Worm (Caenorhabditis elegans) whole organism, young adult: Measurements from ENCODE around the gene col-69.

ENCODE experiments used
- C06A6.2 ChIP-seq: fragments of 200-800 bp; sonication (Bioruptor generic); conservative IDR thresholded peaks from 2 replicates; pipeline ENCODE4 v1.3.6; 2022; ENCODE audit warnings: missing genetic modification characterization, missing compliant biosample characterization
- C17E4.6 ChIP-seq: fragments of 200-800 bp; sonication (Bioruptor generic); IDR thresholded peaks from 2 replicates; pipeline ENCODE4 v1.3.6; 2022; ENCODE audit warnings: missing genetic modification reagents, missing genetic modification characterization, missing compliant biosample characterization
- T07F8.4 ChIP-seq: sonication (generic microtip); optimal IDR thresholded peaks from 2 replicates; lab custom pipeline; 2016; ENCODE audit warnings: mild to moderate bottlenecking, missing genetic modification characterization, moderate library complexity, missing compliant biosample characterization
- Y95B8A.8 ChIP-seq: fragments of 200-800 bp; sonication (Bioruptor generic); IDR thresholded peaks from 2 replicates; pipeline ENCODE4 v1.3.6; 2022; ENCODE audit warnings: missing genetic modification reagents, missing genetic modification characterization, missing compliant biosample characterization
- ceh-27 ChIP-seq: fragments of 200-800 bp; sonication (Bioruptor generic); optimal IDR thresholded peaks from 2 replicates; lab custom pipeline; 2018; ENCODE audit warnings: mild to moderate bottlenecking, missing genetic modification characterization, moderate library complexity, missing compliant biosample characterization
- ceh-58 ChIP-seq: fragments of 200-800 bp; sonication (Bioruptor generic); IDR thresholded peaks from 2 replicates; pipeline ENCODE4 v1.3.6; 2022; ENCODE audit warnings: missing genetic modification characterization, missing compliant biosample characterization
- egrh-3 ChIP-seq: fragments of 200-800 bp; sonication (Bioruptor generic); IDR thresholded peaks from 2 replicates; pipeline ENCODE4 v1.3.6; 2022; ENCODE audit warnings: missing genetic modification reagents, missing genetic modification characterization, missing compliant biosample characterization
- hmg-20 ChIP-seq: fragments of 200-800 bp; sonication (Bioruptor generic); IDR thresholded peaks from 2 replicates; pipeline ENCODE4 v1.3.6; 2022; ENCODE audit warnings: missing genetic modification reagents, missing genetic modification characterization, missing compliant biosample characterization
- nfya-1 ChIP-seq: sonication (generic microtip); optimal IDR thresholded peaks from 2 replicates; lab custom pipeline; 2017; ENCODE audit warnings: antibody characterized with exemption, missing compliant biosample characterization, missing genetic modification characterization, borderline replicate concordance; ENCODE audit not compliant: insufficient read depth
- nhr-179 ChIP-seq: sonication (generic microtip); optimal IDR thresholded peaks from 2 replicates; lab custom pipeline; 2016; ENCODE audit warnings: mild to moderate bottlenecking, missing genetic modification characterization, missing compliant biosample characterization
- nhr-80 ChIP-seq: sonication (generic microtip); optimal IDR thresholded peaks from 2 replicates; lab custom pipeline; 2016; ENCODE audit warnings: missing genetic modification characterization, missing compliant biosample characterization

DNA sequence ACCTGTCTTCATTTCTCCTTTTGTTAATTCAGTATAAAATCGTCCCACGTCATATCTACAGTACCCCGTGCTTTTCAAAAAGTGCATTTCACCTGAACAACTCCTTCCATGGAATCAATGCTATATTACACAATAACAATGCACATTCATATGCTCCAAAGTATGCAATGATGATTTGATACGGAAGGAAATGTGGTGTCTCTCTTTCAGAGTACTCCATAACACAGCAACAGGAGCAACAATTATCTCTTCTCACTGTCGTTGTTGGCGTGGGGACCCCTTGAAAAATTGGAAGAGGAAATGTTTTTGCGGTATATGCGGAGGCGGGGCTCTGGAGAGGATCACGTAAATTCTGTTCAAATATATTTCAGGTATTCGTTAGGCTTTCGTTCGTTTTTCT lies 48.0 kb downstream of the col-69 start, which contains the start of gene cat-2:
- TF ChIP-seq C17E4.6 (GFP tag; lab: Robert Waterston, UW) (no peak), C06A6.2 (GFP tag; lab: Robert Waterston, UW) (no peak), nfya-1 (tag; lab: Kevin White, UChicago) (no peak), T07F8.4 (tag; lab: Kevin White, UChicago) (no peak), hmg-20 (no peak), nhr-179 (tag; lab: Kevin White, UChicago) (no peak), nhr-80 (no peak), Y95B8A.8 (GFP tag; lab: Robert Waterston, UW) (no peak), egrh-3 (GFP tag; lab: Robert Waterston, UW) (no peak), ceh-58 (no peak), ceh-27 (GFP tag; lab: Kevin White, UChicago) (no peak)
